Worm (Caenorhabditis elegans): ENCODE measurements around the gene pqbp-1.1.

The pqbp-1.1 gene

ce11 chrIV:259142-259541, 2.3 kb downstream of the pqbp-1.1 start, which contains the start of gene dpy-9:
dpy-9 (minus strand) TSS chrIV:259204.
- TF ChIP-seq tab-1 (GFP tag; IDR thresholded peaks at IDR 0.05) = no peak
- TF ChIP-seq klf-2 (GFP tag; conservative IDR thresholded peaks at IDR 0.05) = no peak
- TF ChIP-seq ref-1 (GFP tag; conservative IDR thresholded peaks at IDR 0.05) = no peak
- TF ChIP-seq ztf-29 (GFP tag; IDR thresholded peaks at IDR 0.05) = no peak
- no peak for TF ChIP-seq cog-1 (tag; optimal IDR thresholded peaks at IDR 0.05)
- TF ChIP-seq T22C8.4 (GFP tag; IDR thresholded peaks at IDR 0.05) = no peak
- TF ChIP-seq flt-1 (GFP tag; IDR thresholded peaks at IDR 0.05) = no peak

- TF ChIP-seq med-1 (GFP tag; optimal IDR thresholded peaks at IDR 0.05; ENCODE audit: insufficient read depth) (no peak), klf-2 (GFP tag; conservative IDR thresholded peaks at IDR 0.05) (no peak), ref-1 (GFP tag; conservative IDR thresholded peaks at IDR 0.05) (no peak), ztf-23 (GFP tag; IDR thresholded peaks at IDR 0.05) (no peak), flt-1 (GFP tag; IDR thresholded peaks at IDR 0.05) (no peak)
Observed at ce11 chrIV:258362-258761, 3.1 kb downstream of the pqbp-1.1 start.

ce11 chrIV:257095-257494, 4.4 kb downstream of the pqbp-1.1 start, which contains the start of gene R02D3.8:
R02D3.8 (minus strand) TSS chrIV:257203.
- TF ChIP-seq ref-1 (GFP tag; conservative IDR thresholded peaks at IDR 0.05) (no peak), cog-1 (tag; optimal IDR thresholded peaks at IDR 0.05) (no peak), ztf-23 (GFP tag; IDR thresholded peaks at IDR 0.05) (no peak), flt-1 (GFP tag; IDR thresholded peaks at IDR 0.05) (no peak)

- TF ChIP-seq cog-1 (tag; optimal IDR thresholded peaks at IDR 0.05) (peak; percentile 63), med-1 (GFP tag; optimal IDR thresholded peaks at IDR 0.05; ENCODE audit: insufficient read depth) (no peak), klf-2 (GFP tag; conservative IDR thresholded peaks at IDR 0.05) (no peak), ztf-29 (GFP tag; IDR thresholded peaks at IDR 0.05) (no peak), ztf-23 (GFP tag; IDR thresholded peaks at IDR 0.05) (peak; percentile 51; the same call in 1 of the 2 replicates), T22C8.4 (GFP tag; IDR thresholded peaks at IDR 0.05) (no peak), tab-1 (GFP tag; IDR thresholded peaks at IDR 0.05) (no peak), flt-1 (GFP tag; IDR thresholded peaks at IDR 0.05) (peak; percentile 69)
Observed at ce11 chrIV:255379-255857, 6.1 kb downstream of the pqbp-1.1 start, which contains the start of gene rcat-1. rcat-1 (minus strand) TSS chrIV:255429.

- TF ChIP-seq ref-1 (GFP tag; conservative IDR thresholded peaks at IDR 0.05) (no peak), T22C8.4 (GFP tag; IDR thresholded peaks at IDR 0.05) (no peak), ztf-29 (GFP tag; IDR thresholded peaks at IDR 0.05) (no peak), flt-1 (GFP tag; IDR thresholded peaks at IDR 0.05) (no peak), cog-1 (tag; optimal IDR thresholded peaks at IDR 0.05) (no peak), med-1 (GFP tag; optimal IDR thresholded peaks at IDR 0.05; ENCODE audit: insufficient read depth) (no peak)
Observed at ce11 chrIV:252454-252853, 9.0 kb downstream of the pqbp-1.1 start, which contains the start of gene grl-19. grl-19 (minus strand) TSS chrIV:252554.

ce11 chrIV:247494-247893, 14.0 kb downstream of the pqbp-1.1 start:
- TF ChIP-seq klf-2 (GFP tag; conservative IDR thresholded peaks at IDR 0.05) (no peak), cog-1 (tag; optimal IDR thresholded peaks at IDR 0.05) (no peak), tab-1 (GFP tag; IDR thresholded peaks at IDR 0.05) (no peak), ref-1 (GFP tag; conservative IDR thresholded peaks at IDR 0.05) (no peak), ztf-23 (GFP tag; IDR thresholded peaks at IDR 0.05) (no peak), med-1 (GFP tag; optimal IDR thresholded peaks at IDR 0.05; ENCODE audit: insufficient read depth) (no peak), ztf-29 (GFP tag; IDR thresholded peaks at IDR 0.05) (no peak), T22C8.4 (GFP tag; IDR thresholded peaks at IDR 0.05) (no peak), flt-1 (GFP tag; IDR thresholded peaks at IDR 0.05) (no peak)

- no peak for TF ChIP-seq T22C8.4 (GFP tag; IDR thresholded peaks at IDR 0.05)
- TF ChIP-seq tab-1 (GFP tag; IDR thresholded peaks at IDR 0.05) = no peak
- no peak for TF ChIP-seq flt-1 (GFP tag; IDR thresholded peaks at IDR 0.05)
- no peak for TF ChIP-seq klf-2 (GFP tag; conservative IDR thresholded peaks at IDR 0.05)
- no peak for TF ChIP-seq ztf-23 (GFP tag; IDR thresholded peaks at IDR 0.05)
- TF ChIP-seq ztf-29 (GFP tag; IDR thresholded peaks at IDR 0.05) = no peak
- no peak for TF ChIP-seq med-1 (GFP tag; optimal IDR thresholded peaks at IDR 0.05; ENCODE audit: insufficient read depth)
- no peak for TF ChIP-seq cog-1 (tag; optimal IDR thresholded peaks at IDR 0.05)
- no peak for TF ChIP-seq ref-1 (GFP tag; conservative IDR thresholded peaks at IDR 0.05)
Observed at ce11 chrIV:244843-245242, 16.6 kb downstream of the pqbp-1.1 start, which contains the start of gene aass-1. aass-1 (plus strand) TSS chrIV:245143.

ce11 chrIV:244278-244677, 17.2 kb downstream of the pqbp-1.1 start:
- TF ChIP-seq klf-2 (GFP tag; conservative IDR thresholded peaks at IDR 0.05) = no peak
- TF ChIP-seq tab-1 (GFP tag; IDR thresholded peaks at IDR 0.05) = no peak
- TF ChIP-seq ztf-29 (GFP tag; IDR thresholded peaks at IDR 0.05) = no peak
- TF ChIP-seq flt-1 (GFP tag; IDR thresholded peaks at IDR 0.05) = no peak
- TF ChIP-seq ref-1 (GFP tag; conservative IDR thresholded peaks at IDR 0.05) = no peak
- no peak for TF ChIP-seq med-1 (GFP tag; optimal IDR thresholded peaks at IDR 0.05; ENCODE audit: insufficient read depth)
- TF ChIP-seq ztf-23 (GFP tag; IDR thresholded peaks at IDR 0.05) = no peak
- TF ChIP-seq T22C8.4 (GFP tag; IDR thresholded peaks at IDR 0.05) = no peak
- no peak for TF ChIP-seq cog-1 (tag; optimal IDR thresholded peaks at IDR 0.05)

- TF ChIP-seq T22C8.4 (GFP tag; IDR thresholded peaks at IDR 0.05) (no peak), cog-1 (tag; optimal IDR thresholded peaks at IDR 0.05) (no peak), ztf-23 (GFP tag; IDR thresholded peaks at IDR 0.05) (no peak), klf-2 (GFP tag; conservative IDR thresholded peaks at IDR 0.05) (no peak), med-1 (GFP tag; optimal IDR thresholded peaks at IDR 0.05; ENCODE audit: insufficient read depth) (no peak), flt-1 (GFP tag; IDR thresholded peaks at IDR 0.05) (no peak), tab-1 (GFP tag; IDR thresholded peaks at IDR 0.05) (no peak), ref-1 (GFP tag; conservative IDR thresholded peaks at IDR 0.05) (no peak), ztf-29 (GFP tag; IDR thresholded peaks at IDR 0.05) (no peak)
Observed at ce11 chrIV:240257-240754, 21.2 kb downstream of the pqbp-1.1 start, which contains the start of the genes fnta-1 and cogc-8. fnta-1 (minus strand) TSS chrIV:240307. cogc-8 (plus strand) TSS chrIV:240451.

- TF ChIP-seq ztf-29 (GFP tag; IDR thresholded peaks at IDR 0.05) (no peak), T22C8.4 (GFP tag; IDR thresholded peaks at IDR 0.05) (no peak), tab-1 (GFP tag; IDR thresholded peaks at IDR 0.05) (no peak), med-1 (GFP tag; optimal IDR thresholded peaks at IDR 0.05; ENCODE audit: insufficient read depth) (no peak), klf-2 (GFP tag; conservative IDR thresholded peaks at IDR 0.05) (no peak), ref-1 (GFP tag; conservative IDR thresholded peaks at IDR 0.05) (no peak)
Observed at ce11 chrIV:237350-237749, 24.1 kb downstream of the pqbp-1.1 start, which contains the start of gene ints-13. ints-13 (minus strand) TSS chrIV:237450.

Measured in whole organism, midembryonic.